Worm (Caenorhabditis elegans): ENCODE results near the gene plr-1.

The plr-1 gene

ce11 chrIII:11463726-11464125 lies 7.0 kb downstream of the plr-1 start:
- no peak for TF ChIP-seq ekl-4 (GFP tag; IDR thresholded peaks at IDR 0.05)
- no peak for TF ChIP-seq hlh-12 (tag; optimal IDR thresholded peaks at IDR 0.05)
- TF ChIP-seq hrde-1 (tag; optimal IDR thresholded peaks at IDR 0.05; ENCODE audit: borderline replicate concordance) = no peak
- no peak for TF ChIP-seq T26A5.8 (tag; optimal IDR thresholded peaks at IDR 0.05)
- TF ChIP-seq nhr-179 (tag; optimal IDR thresholded peaks at IDR 0.05) = no peak
- no peak for TF ChIP-seq hlh-26 (GFP tag; conservative IDR thresholded peaks at IDR 0.05)
- no peak for TF ChIP-seq madf-6 (GFP tag; IDR thresholded peaks at IDR 0.05)
- no peak for TF ChIP-seq F57C9.4 (tag; optimal IDR thresholded peaks at IDR 0.05)
- TF ChIP-seq unc-62 (GFP tag; optimal IDR thresholded peaks at IDR 0.05) = no peak
- TF ChIP-seq xnd-1 (tag; optimal IDR thresholded peaks at IDR 0.05) = no peak
- peak; percentile 26; the same call in 1 of the 2 replicates for TF ChIP-seq rcor-1 (GFP tag; IDR thresholded peaks at IDR 0.05)
- no peak for TF ChIP-seq F57A8.1 (GFP tag; optimal IDR thresholded peaks at IDR 0.05)
- TF ChIP-seq K12H6.12 (tag; optimal IDR thresholded peaks at IDR 0.05) = no peak
- 0 out of 2 replicates have a peak, but pooled peaks have one; percentile 35 for TF ChIP-seq Y53G8AR.9 (GFP tag; conservative IDR thresholded peaks at IDR 0.05)
- TF ChIP-seq F33H1.4 (GFP tag; IDR thresholded peaks at IDR 0.05) = no peak
- TF ChIP-seq nfya-1 (tag; optimal IDR thresholded peaks at IDR 0.05; ENCODE audit: borderline replicate concordance, insufficient read depth) = no peak
- TF ChIP-seq lin-54 (GFP tag; optimal IDR thresholded peaks at IDR 0.05) = peak; percentile 18
- TF ChIP-seq K11D2.4 (GFP tag; IDR thresholded peaks at IDR 0.05) = no peak
- TF ChIP-seq tlf-1 (GFP tag; optimal IDR thresholded peaks at IDR 0.05) = peak; percentile 23
- no peak for TF ChIP-seq ceh-58 (GFP tag; IDR thresholded peaks at IDR 0.05)
- no peak for TF ChIP-seq cebp-1 (GFP tag; IDR thresholded peaks at IDR 0.05)
- peak; percentile 54 for TF ChIP-seq cebp-1 (tag; optimal IDR thresholded peaks at IDR 0.05)
- no peak for TF ChIP-seq tbx-9 (tag; optimal IDR thresholded peaks at IDR 0.05; ENCODE audit: borderline replicate concordance)
- TF ChIP-seq T07F8.4 (tag; optimal IDR thresholded peaks at IDR 0.05) = no peak
- no peak for TF ChIP-seq him-1 (tag; optimal IDR thresholded peaks at IDR 0.05)
- peak; percentile 41 for TF ChIP-seq B0035.1 (tag; optimal IDR thresholded peaks at IDR 0.05)
- peak; percentile 84 for TF ChIP-seq egrh-3 (GFP tag; IDR thresholded peaks at IDR 0.05)
- TF ChIP-seq bed-1 (GFP tag; IDR thresholded peaks at IDR 0.05) = no peak
- no peak for TF ChIP-seq cebp-2 (GFP tag; IDR thresholded peaks at IDR 0.05)
- TF ChIP-seq ztf-28 (GFP tag; IDR thresholded peaks at IDR 0.05) = no peak
- TF ChIP-seq ama-1 (optimal IDR thresholded peaks at IDR 0.05) = no peak
- no peak for TF ChIP-seq ama-1 (GFP tag; optimal IDR thresholded peaks at IDR 0.05)
- TF ChIP-seq nhr-80 (tag; optimal IDR thresholded peaks at IDR 0.05) = peak; percentile 64
- no peak for TF ChIP-seq rpc-1 (optimal IDR thresholded peaks at IDR 0.05)
- TF ChIP-seq rpc-1 (tag; optimal IDR thresholded peaks at IDR 0.05) = no peak
- peak; percentile 35 for TF ChIP-seq repo-1 (tag; optimal IDR thresholded peaks at IDR 0.05)
- no peak for TF ChIP-seq sptf-2 (GFP tag; optimal IDR thresholded peaks at IDR 0.05)
- no peak for TF ChIP-seq B0261.1 (tag; optimal IDR thresholded peaks at IDR 0.05)
- no peak for TF ChIP-seq lsl-1 (GFP tag; optimal IDR thresholded peaks at IDR 0.05)
- no peak for TF ChIP-seq ztf-6 (GFP tag; IDR thresholded peaks at IDR 0.05)
- TF ChIP-seq ceh-100 (GFP tag; IDR thresholded peaks at IDR 0.05) = no peak
- TF ChIP-seq attf-5 (GFP tag; optimal IDR thresholded peaks at IDR 0.05) = peak; percentile 33
- peak; percentile 97 for TF ChIP-seq zfh-2 (GFP tag; conservative IDR thresholded peaks at IDR 0.05)
- TF ChIP-seq somi-1 (GFP tag; optimal IDR thresholded peaks at IDR 0.05) = no peak
- no peak for TF ChIP-seq F10E7.11 (tag; optimal IDR thresholded peaks at IDR 0.05)
- no peak for TF ChIP-seq zim-3 (tag; optimal IDR thresholded peaks at IDR 0.05)
- no peak for TF ChIP-seq madf-3 (GFP tag; IDR thresholded peaks at IDR 0.05)
- no peak for TF ChIP-seq fkh-3 (tag; optimal IDR thresholded peaks at IDR 0.05)
- TF ChIP-seq Y53F4B.3 (GFP tag; IDR thresholded peaks at IDR 0.05) = no peak
- TF ChIP-seq sea-2 (GFP tag; IDR thresholded peaks at IDR 0.05) = no peak
- no peak for TF ChIP-seq Y56A3A.18 (GFP tag; IDR thresholded peaks at IDR 0.05)

Measured in whole organism, young adult.